Worm (Caenorhabditis elegans) whole organism, L4 larva: ENCODE data around the gene Y54E2A.7.

ENCODE experiments used
- F26F4.8 ChIP-seq: fragments of 200-800 bp; sonication (Bioruptor generic); conservative IDR thresholded peaks from 2 replicates; pipeline ENCODE4 v1.3.6; 2022; ENCODE audit warnings: missing genetic modification characterization, missing compliant biosample characterization
- F37D6.2 ChIP-seq: sonication (generic microtip); optimal IDR thresholded peaks from 2 replicates; lab custom pipeline; 2016; ENCODE audit warnings: mild to moderate bottlenecking, missing genetic modification characterization, missing compliant biosample characterization
- F44E2.7 ChIP-seq: fragments of 200-800 bp; sonication (Bioruptor generic); IDR thresholded peaks from 2 replicates; pipeline ENCODE4 v2.1.2; 2022; ENCODE audit warnings: missing genetic modification characterization, missing compliant biosample characterization
- T26A8.4 ChIP-seq: fragments of 200-800 bp; sonication (Bioruptor generic); IDR thresholded peaks from 2 replicates; pipeline ENCODE4 v1.3.6; 2022; ENCODE audit warnings: missing genetic modification characterization, missing compliant biosample characterization
- Y105C5A.15 ChIP-seq: fragments of 200-800 bp; sonication (Bioruptor generic); IDR thresholded peaks from 2 replicates; pipeline ENCODE4 v1.3.6; 2022; ENCODE audit warnings: missing genetic modification characterization, missing compliant biosample characterization
- ZK546.5 ChIP-seq, 2 experiments: sonication (generic microtip); optimal IDR thresholded peaks; 2 replicates each; lab custom pipeline; 2017; ENCODE audit warnings: missing biosample characterization in 2 of 2, missing genetic modification characterization in 2 of 2
- ceh-28 ChIP-seq: fragments of 150-350 bp; optimal IDR thresholded peaks from 2 replicates; lab custom pipeline; 2014; ENCODE audit warnings: missing biosample characterization, missing genetic modification reagents, missing genetic modification characterization
- ceh-82 ChIP-seq: sonication (generic microtip); optimal IDR thresholded peaks from 2 replicates; lab custom pipeline; 2017; ENCODE audit warnings: missing biosample characterization, missing genetic modification characterization
- daf-16 ChIP-seq, 3 experiments: sonication (generic microtip); optimal IDR thresholded peaks; 2 replicates each; lab custom pipeline; 2016 to 2017; ENCODE audit warnings: missing genetic modification characterization in 3 of 3, missing genetic modification reagents in 3 of 3, mild to moderate bottlenecking in 2 of 3, missing compliant biosample characterization in 2 of 3, missing biosample characterization in 1 of 3, moderate library complexity in 1 of 3
- dmd-6 ChIP-seq: fragments of 200-800 bp; sonication (Bioruptor generic); IDR thresholded peaks from 2 replicates; pipeline ENCODE4 v1.3.6; 2022; ENCODE audit warnings: missing genetic modification reagents, missing genetic modification characterization, missing compliant biosample characterization
- dmd-8 ChIP-seq: fragments of 200-800 bp; sonication (Bioruptor generic); IDR thresholded peaks from 2 replicates; pipeline ENCODE4 v1.3.6; 2022; ENCODE audit warnings: missing genetic modification characterization, missing compliant biosample characterization
- dve-1 ChIP-seq: sonication (generic microtip); optimal IDR thresholded peaks from 2 replicates; lab custom pipeline; 2017; ENCODE audit warnings: antibody characterized with exemption, mild to moderate bottlenecking, missing genetic modification characterization, missing compliant biosample characterization; ENCODE audit not compliant: insufficient read depth
- fkh-10 ChIP-seq: fragments of 150-350 bp; optimal IDR thresholded peaks from 2 replicates; lab custom pipeline; 2014; ENCODE audit warnings: missing biosample characterization, missing genetic modification reagents, missing genetic modification characterization
- hif-1 ChIP-seq, 2 experiments: sonication (generic microtip); optimal IDR thresholded peaks; 2 replicates each; lab custom pipeline; 2016 to 2017; ENCODE audit warnings: missing compliant biosample characterization in 2 of 2, missing genetic modification characterization in 2 of 2, missing genetic modification reagents in 2 of 2, missing genotype in 2 of 2, mild to moderate bottlenecking in 1 of 2
- hlh-30 ChIP-seq: sonication (generic microtip); optimal IDR thresholded peaks from 2 replicates; lab custom pipeline; 2017; ENCODE audit warnings: antibody characterized with exemption, mild to moderate bottlenecking, missing genetic modification characterization, missing compliant biosample characterization; ENCODE audit not compliant: insufficient read depth
- lim-7 ChIP-seq: fragments of 200-800 bp; sonication (Bioruptor generic); IDR thresholded peaks from 2 replicates; pipeline ENCODE4 v1.3.6; 2022; ENCODE audit warnings: missing genetic modification characterization, missing compliant biosample characterization
- lin-15B ChIP-seq: fragments of 150-350 bp; sonication (generic microtip); optimal IDR thresholded peaks from 3 replicates; lab custom pipeline; 2014; ENCODE audit warnings: missing biosample characterization, missing genetic modification characterization
- lin-29 ChIP-seq: fragments of 200-800 bp; sonication (Bioruptor generic); IDR thresholded peaks from 2 replicates; pipeline ENCODE4 v1.3.6; 2022; ENCODE audit warnings: missing genetic modification reagents, missing genetic modification characterization, missing compliant biosample characterization
- lin-38 ChIP-seq: fragments of 200-800 bp; sonication (Bioruptor generic); IDR thresholded peaks from 2 replicates; pipeline ENCODE4 v1.3.6; 2022; ENCODE audit warnings: missing genetic modification reagents, missing genetic modification characterization, missing compliant biosample characterization
- lin-39 ChIP-seq: fragments of 150-350 bp; optimal IDR thresholded peaks from 2 replicates; lab custom pipeline; 2014; ENCODE audit warnings: missing biosample characterization, missing genetic modification reagents, missing genetic modification characterization
- lir-3 ChIP-seq: sonication (generic microtip); optimal IDR thresholded peaks from 2 replicates; lab custom pipeline; 2016; ENCODE audit warnings: mild to moderate bottlenecking, missing genetic modification characterization, missing compliant biosample characterization
- mxl-3 ChIP-seq: fragments of 200-800 bp; sonication (Bioruptor generic); optimal IDR thresholded peaks from 2 replicates; lab custom pipeline; 2018; ENCODE audit warnings: mild to moderate bottlenecking, missing genetic modification characterization, missing compliant biosample characterization
- nhr-41 ChIP-seq: fragments of 200-800 bp; sonication (Bioruptor generic); IDR thresholded peaks from 2 replicates; pipeline ENCODE4 v1.3.6; 2022; ENCODE audit warnings: missing genetic modification reagents, missing genetic modification characterization, missing compliant biosample characterization
- nhr-42 ChIP-seq: fragments of 200-800 bp; sonication (Bioruptor generic); IDR thresholded peaks from 2 replicates; pipeline ENCODE4 v1.3.6; 2022; ENCODE audit warnings: missing genetic modification characterization, missing compliant biosample characterization
- nhr-77 ChIP-seq: fragments of 150-350 bp; optimal IDR thresholded peaks from 2 replicates; lab custom pipeline; 2014; ENCODE audit warnings: missing biosample characterization, missing genetic modification characterization
- pha-4 ChIP-seq, 2 experiments: fragments of 150-350 bp in 1 of 2; fragments of 200-800 bp in 1 of 2; sonication (Bioruptor generic) in 1 of 2; IDR thresholded peaks in 1 of 2; optimal IDR thresholded peaks in 1 of 2; 2 replicates each; pipeline versions ENCODE4 v1.3.6 to Lab custom; 2014 to 2022; ENCODE audit warnings: missing genetic modification characterization in 2 of 2, missing genetic modification reagents in 2 of 2, missing biosample characterization in 1 of 2, missing compliant biosample characterization in 1 of 2
- pqm-1 ChIP-seq: sonication (generic microtip); optimal IDR thresholded peaks from 2 replicates; lab custom pipeline; 2017; ENCODE audit warnings: missing biosample characterization, missing genetic modification characterization
- snpc-1.2 ChIP-seq: fragments of 200-800 bp; sonication (Bioruptor generic); IDR thresholded peaks from 2 replicates; pipeline ENCODE4 v1.3.6; 2022; ENCODE audit warnings: missing genetic modification reagents, missing genetic modification characterization, missing compliant biosample characterization
- snpc-4 ChIP-seq: fragments of 150-350 bp; optimal IDR thresholded peaks from 2 replicates; lab custom pipeline; 2014; ENCODE audit warnings: missing biosample characterization, missing genetic modification characterization
- tag-97 ChIP-seq: fragments of 200-800 bp; sonication (Bioruptor generic); IDR thresholded peaks from 2 replicates; pipeline ENCODE4 v1.3.6; 2022; ENCODE audit warnings: missing genetic modification characterization, missing compliant biosample characterization
- tra-1 ChIP-seq: fragments of 200-800 bp; sonication (Bioruptor generic); IDR thresholded peaks from 2 replicates; pipeline ENCODE4 v1.3.6; 2022; ENCODE audit warnings: missing genetic modification reagents, missing genetic modification characterization, missing compliant biosample characterization
- unc-39 ChIP-seq: sonication (generic microtip); optimal IDR thresholded peaks from 2 replicates; lab custom pipeline; 2017; ENCODE audit warnings: missing biosample characterization, missing genetic modification characterization
- vab-7 ChIP-seq: fragments of 200-800 bp; sonication (Bioruptor generic); IDR thresholded peaks from 2 replicates; pipeline ENCODE4 v1.3.6; 2022; ENCODE audit warnings: missing genetic modification reagents, missing genetic modification characterization, missing compliant biosample characterization
- zag-1 ChIP-seq: fragments of 150-350 bp; optimal IDR thresholded peaks from 2 replicates; lab custom pipeline; 2014; ENCODE audit warnings: missing biosample characterization, missing genetic modification characterization
- zfp-3 ChIP-seq: fragments of 200-800 bp; sonication (Bioruptor generic); conservative IDR thresholded peaks from 2 replicates; pipeline ENCODE4 v1.3.6; 2022; ENCODE audit warnings: missing genetic modification reagents, missing genetic modification characterization, missing compliant biosample characterization
- zip-11 ChIP-seq: fragments of 200-800 bp; sonication (Bioruptor generic); IDR thresholded peaks from 2 replicates; pipeline ENCODE4 v1.3.6; 2022; ENCODE audit warnings: missing genetic modification characterization, missing compliant biosample characterization
- zip-2 ChIP-seq: fragments of 150-350 bp; optimal IDR thresholded peaks from 2 replicates; lab custom pipeline; 2014; ENCODE audit warnings: missing biosample characterization, missing genetic modification characterization
- ztf-7 ChIP-seq: fragments of 150-350 bp; optimal IDR thresholded peaks from 2 replicates; lab custom pipeline; 2014; ENCODE audit warnings: missing biosample characterization, missing genetic modification characterization

The Y54E2A.7 gene

ce11 chrII:14794935-14795454, 22.2 kb upstream of the Y54E2A.7 start, which contains the start of gene eif-3.B (continued):
- TF ChIP-seq zip-2 (tag; lab: Kevin White, UChicago) (peak; percentile 55), lir-3 (tag; lab: Kevin White, UChicago) (no peak), zfp-3 (GFP tag; lab: Robert Waterston, UW) (no peak), nhr-77 (tag; lab: Kevin White, UChicago) (peak; percentile 95), F44E2.7 (GFP tag; lab: Robert Waterston, UW) (no peak), lin-38 (GFP tag; lab: Robert Waterston, UW) (peak; percentile 85), zip-11 (GFP tag; lab: Robert Waterston, UW) (no peak), mxl-3 (peak; percentile 64), ZK546.5 (tag; optimal IDR thresholded peaks at IDR 0.05; lab: Kevin White, UChicago) (no peak), unc-39 (tag; lab: Kevin White, UChicago) (no peak), tag-97 (no peak), T26A8.4 (peak; percentile 90), Y105C5A.15 (GFP tag; lab: Robert Waterston, UW) (no peak), zag-1 (tag; lab: Kevin White, UChicago) (no peak), dve-1 (tag; lab: Kevin White, UChicago) (peak; percentile 97), pha-4 (GFP tag; IDR thresholded peaks at IDR 0.05; lab: Robert Waterston, UW) (peak; percentile 59; the same call in 1 of the 2 replicates), pha-4 (tag; optimal IDR thresholded peaks at IDR 0.05; lab: Kevin White, UChicago) (peak; percentile 69), dmd-8 (GFP tag; lab: Robert Waterston, UW) (no peak), dmd-6 (peak; percentile 77), snpc-1.2 (GFP tag; lab: Robert Waterston, UW) (no peak), hlh-30 (tag; lab: Kevin White, UChicago) (peak; percentile 78), F37D6.2 (tag; lab: Kevin White, UChicago) (peak; percentile 79), ceh-82 (tag; lab: Kevin White, UChicago) (no peak), lim-7 (GFP tag; lab: Robert Waterston, UW) (no peak), fkh-10 (peak; percentile 67)
- TF ChIP-seq, all 104 proteins: peak for 58

DNA sequence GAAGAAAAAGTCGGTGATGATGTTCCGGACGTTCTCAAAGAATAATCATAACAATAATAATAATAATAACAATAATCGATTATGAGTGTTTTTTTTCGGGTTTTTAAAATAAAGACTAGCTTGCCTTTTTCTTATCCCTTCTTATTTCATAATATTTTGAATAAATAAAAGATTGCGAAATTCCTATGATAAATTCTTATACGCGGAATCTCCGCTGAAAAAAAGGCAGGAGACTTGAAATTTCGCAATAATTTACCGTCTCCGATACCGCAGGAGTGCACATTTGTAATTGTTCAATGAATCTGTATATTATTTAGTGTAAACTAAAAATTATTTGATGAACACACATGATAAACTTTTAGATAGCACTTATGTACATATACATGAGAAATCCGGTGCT, 19.7 kb upstream of the Y54E2A.7 start:
- no peak for TF ChIP-seq ztf-7 (tag; lab: Kevin White, UChicago)
- no peak for TF ChIP-seq pqm-1 (tag; lab: Kevin White, UChicago)
- no peak for TF ChIP-seq tra-1
- no peak for TF ChIP-seq snpc-4 (tag; lab: Kevin White, UChicago)
- TF ChIP-seq nhr-41: no peak
- TF ChIP-seq vab-7 (GFP tag; lab: Robert Waterston, UW): no peak
- TF ChIP-seq daf-16 (GFP tag; optimal IDR thresholded peaks at IDR 0.05; lab: Kevin White, UChicago): no peak
- TF ChIP-seq daf-16 (tag; optimal IDR thresholded peaks at IDR 0.05; lab: Kevin White, UChicago): no peak
- TF ChIP-seq lin-15B: no peak
- TF ChIP-seq dve-1 (tag; lab: Kevin White, UChicago): no peak
- no peak for TF ChIP-seq F26F4.8
- TF ChIP-seq, all 104 proteins: peak for 0

DNA sequence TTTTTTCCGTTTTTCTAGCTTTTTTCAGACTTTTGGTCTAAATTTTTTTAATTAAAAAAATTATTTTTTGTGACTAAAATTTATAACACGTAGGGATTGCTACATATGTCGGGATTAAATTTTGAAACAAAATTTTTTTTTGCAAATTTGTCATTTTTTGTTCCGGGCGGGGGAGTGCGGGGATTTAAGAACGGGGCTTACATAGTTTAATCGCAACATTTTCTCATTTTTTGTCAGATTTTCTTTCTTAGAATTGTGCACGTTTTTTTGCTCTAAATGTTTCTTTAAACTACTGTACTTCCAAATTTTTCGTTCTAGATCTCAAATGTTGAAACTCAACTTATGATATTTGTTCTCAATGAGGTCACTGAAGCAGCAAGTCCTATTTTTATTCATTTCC, 17.9 kb upstream of the Y54E2A.7 start, which contains the start of gene Y54E2A.10:
TSS of gene Y54E2A.10 (plus strand) at position 301 of the 400 bp plus-strand sequence.
- TF ChIP-seq dve-1 (tag; lab: Kevin White, UChicago) (peak; percentile 4), F44E2.7 (GFP tag; lab: Robert Waterston, UW) (no peak), pha-4 (GFP tag; IDR thresholded peaks at IDR 0.05; lab: Robert Waterston, UW) (no peak), pha-4 (tag; optimal IDR thresholded peaks at IDR 0.05; lab: Kevin White, UChicago) (no peak), lin-29 (GFP tag; lab: Robert Waterston, UW) (no peak)
- TF ChIP-seq, all 104 proteins: peak for 1

DNA sequence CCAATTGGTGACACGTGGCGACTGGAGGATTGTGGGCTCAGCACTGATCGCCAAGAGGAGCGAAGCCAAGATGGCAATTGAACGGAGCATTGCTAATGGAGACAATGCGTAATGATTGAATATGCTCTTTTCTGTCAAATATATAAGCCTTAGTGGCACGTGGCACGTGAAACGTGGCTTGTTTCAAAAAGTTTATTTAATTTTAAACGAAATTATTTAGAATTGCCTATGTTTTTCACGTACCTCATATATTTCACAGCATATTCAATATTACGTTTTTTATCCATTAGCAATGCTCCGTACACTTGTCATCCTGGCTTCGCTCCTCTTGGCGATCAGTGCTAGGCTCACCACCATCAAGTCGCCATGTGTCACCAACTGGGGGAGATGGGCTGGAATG, 13.1 kb upstream of the Y54E2A.7 start, which contains the start of gene Y54E2A.9:
TSS of gene Y54E2A.9 (minus strand) at position 101 of the 400 bp plus-strand sequence.
- no peak for TF ChIP-seq hif-1 (tag; optimal IDR thresholded peaks at IDR 0.05; lab: Kevin White, UChicago)
- TF ChIP-seq fkh-10: no peak
- TF ChIP-seq tra-1: no peak
- no peak for TF ChIP-seq lin-39 (tag; lab: Kevin White, UChicago)
- TF ChIP-seq ceh-28 (tag; lab: Kevin White, UChicago): no peak
- no peak for TF ChIP-seq nhr-42 (GFP tag; lab: Robert Waterston, UW)
